Fruit fly (Drosophila melanogaster): ENCODE results near the gene CG34169.

CG34169 gene

dm6 chr2L:17159641-17160040 lies 13.6 kb upstream of the CG34169 start (continued):
- TF ChIP-seq CG7928 (GFP tag; optimal IDR thresholded peaks at IDR 0.05) (no peak), CG17385 (GFP tag; optimal IDR thresholded peaks at IDR 0.05) (no peak), mirr (GFP tag; optimal IDR thresholded peaks at IDR 0.05) (no peak), CG11696 (GFP tag; IDR thresholded peaks at IDR 0.05) (no peak), CG3163 (GFP tag; optimal IDR thresholded peaks at IDR 0.05) (no peak), CG10274 (GFP tag; optimal IDR thresholded peaks at IDR 0.05) (no peak), cg (GFP tag; optimal IDR thresholded peaks at IDR 0.05) (no peak), CG4854 (GFP tag; optimal IDR thresholded peaks at IDR 0.05) (no peak), Bteb2 (GFP tag; optimal IDR thresholded peaks at IDR 0.05) (no peak), CG15514 (GFP tag; optimal IDR thresholded peaks at IDR 0.05) (peak; percentile 23), Sox100B (GFP tag; optimal IDR thresholded peaks at IDR 0.05) (no peak), B-H2 (GFP tag; optimal IDR thresholded peaks at IDR 0.05) (no peak), crol (GFP tag; IDR thresholded peaks at IDR 0.05) (no peak), Dll (GFP tag; IDR thresholded peaks at IDR 0.05; ENCODE audit: partially characterized antibody) (no peak), CG2889 (GFP tag; IDR thresholded peaks at IDR 0.05) (no peak), chinmo (GFP tag; IDR thresholded peaks at IDR 0.05; ENCODE audit: partially characterized antibody) (no peak), CG11085 (GFP tag; IDR thresholded peaks at IDR 0.05) (no peak), Opbp (GFP tag; IDR thresholded peaks at IDR 0.05; ENCODE audit: partially characterized antibody) (no peak), Med (GFP tag) (no peak), dmrt99B (tag; optimal IDR thresholded peaks at IDR 0.05) (peak; percentile 49), so (GFP tag; IDR thresholded peaks at IDR 0.05) (no peak), TFAM (GFP tag; optimal IDR thresholded peaks at IDR 0.05) (no peak), CG10565 (GFP tag; optimal IDR thresholded peaks at IDR 0.05) (no peak), CG9817 (tag; optimal IDR thresholded peaks at IDR 0.05) (peak; percentile 20), otp (GFP tag; IDR thresholded peaks at IDR 0.05) (no peak), ac (GFP tag; optimal IDR thresholded peaks at IDR 0.05) (no peak), pzg (GFP tag; optimal IDR thresholded peaks at IDR 0.05) (no peak), Bdp1 (GFP tag; optimal IDR thresholded peaks at IDR 0.05) (no peak), NFAT (GFP tag; IDR thresholded peaks at IDR 0.05) (no peak), scrt (GFP tag; optimal IDR thresholded peaks at IDR 0.05) (no peak), CG6654 (GFP tag; optimal IDR thresholded peaks at IDR 0.05) (no peak), dysf (GFP tag; IDR thresholded peaks at IDR 0.05) (0 out of 3 replicates have a peak, but pooled peaks have one; percentile 11), D19A (tag; optimal IDR thresholded peaks at IDR 0.05) (no peak), pfk (GFP tag; optimal IDR thresholded peaks at IDR 0.05) (no peak), slp2 (GFP tag; optimal IDR thresholded peaks at IDR 0.05) (no peak), twi (tag; optimal IDR thresholded peaks at IDR 0.05) (no peak), H15 (GFP tag; IDR thresholded peaks at IDR 0.05) (no peak), NC2α (GFP tag; optimal IDR thresholded peaks at IDR 0.05) (no peak), CG9215 (GFP tag; IDR thresholded peaks at IDR 0.05) (no peak), yki (optimal IDR thresholded peaks at IDR 0.05) (no peak), nmo (GFP tag; optimal IDR thresholded peaks at IDR 0.05) (no peak), CG10979 (tag; optimal IDR thresholded peaks at IDR 0.05) (no peak), Asciz (GFP tag; optimal IDR thresholded peaks at IDR 0.05) (no peak), Ssrp (tag; optimal IDR thresholded peaks at IDR 0.05) (no peak), Kr (GFP tag; optimal IDR thresholded peaks at IDR 0.05) (no peak), MBD-R2 (GFP tag; IDR thresholded peaks at IDR 0.05) (no peak), CG8478 (optimal IDR thresholded peaks at IDR 0.05) (no peak), lab (GFP tag; optimal IDR thresholded peaks at IDR 0.05) (peak; percentile 68), Ptx1 (GFP tag; IDR thresholded peaks at IDR 0.05) (peak; percentile 34; the same call in 1 of the 2 replicates), sim (GFP tag; IDR thresholded peaks at IDR 0.05) (no peak), crp (GFP tag; optimal IDR thresholded peaks at IDR 0.05) (no peak)
